Fruit fly (Drosophila melanogaster) S2 (cell line): ENCODE results near the gene CG42792.

Source experiments
- CG8478 ChIP-seq: fragments of >200 bp; optimal IDR thresholded peaks from 2 replicates; lab custom pipeline; 2018
- CTCF ChIP-seq, 2 experiments: fragments of >200 bp; optimal IDR thresholded peaks; 2 replicates each; lab custom pipeline; 2018

dm6 chr2L:15835558-15835957 lies 29.7 kb downstream of the CG42792 start, which contains the start of gene CG18518:
- TF ChIP-seq CTCF (optimal IDR thresholded peaks at IDR 0.05; lab: Kevin White, UChicago), result no peak
- TF ChIP-seq CG8478 (lab: Kevin White, UChicago), result no peak
